Worm (Caenorhabditis elegans) whole organism, mixed stage, embryonic: ENCODE measurements around the gene C30H6.12.

Experiments
- elt-1 ChIP-seq: sonication (generic microtip); optimal IDR thresholded peaks from 2 replicates; lab custom pipeline; 2017; ENCODE audit warnings: missing genetic modification characterization, mild to moderate bottlenecking, missing compliant biosample characterization, antibody characterized with exemption, moderate library complexity, borderline replicate concordance; ENCODE audit not compliant: insufficient read depth
- lsy-2 ChIP-seq: fragments of 150-350 bp; optimal IDR thresholded peaks from 2 replicates; lab custom pipeline; 2014; ENCODE audit warnings: missing biosample characterization, missing genetic modification characterization
- mab-5 ChIP-seq: fragments of 150-350 bp; optimal IDR thresholded peaks from 2 replicates; lab custom pipeline; 2014; ENCODE audit warnings: missing biosample characterization, missing genetic modification characterization
- mep-1 ChIP-seq: fragments of 150-350 bp; optimal IDR thresholded peaks from 2 replicates; lab custom pipeline; 2017; ENCODE audit warnings: missing biosample characterization, missing genetic modification reagents, missing genetic modification characterization, inconsistent platforms
- nhr-237 ChIP-seq: fragments of 150-350 bp; optimal IDR thresholded peaks from 2 replicates; lab custom pipeline; 2014; ENCODE audit warnings: missing biosample characterization, missing genetic modification characterization
- nhr-28 ChIP-seq: fragments of 150-350 bp; optimal IDR thresholded peaks from 2 replicates; lab custom pipeline; 2014; ENCODE audit warnings: missing biosample characterization, missing genetic modification characterization
- nhr-76 ChIP-seq: sonication (generic microtip); optimal IDR thresholded peaks from 2 replicates; lab custom pipeline; 2017; ENCODE audit warnings: missing biosample characterization, missing genetic modification characterization
- snpc-4 ChIP-seq: fragments of 150-350 bp; optimal IDR thresholded peaks from 2 replicates; lab custom pipeline; 2014; ENCODE audit warnings: missing biosample characterization, missing genetic modification characterization
- unc-39 ChIP-seq: fragments of 150-350 bp; optimal IDR thresholded peaks from 2 replicates; lab custom pipeline; 2014; ENCODE audit warnings: missing biosample characterization, missing genetic modification characterization
- unc-62 ChIP-seq: fragments of 150-350 bp; optimal IDR thresholded peaks from 2 replicates; lab custom pipeline; 2014; ENCODE audit warnings: missing biosample characterization, missing genetic modification reagents, missing genetic modification characterization

ce11 chrIV:17387442-17387967 is 4.4 kb downstream of the C30H6.12 start, which contains the start of gene T02D1.8:
- TF ChIP-seq snpc-4 (tag; lab: Kevin White, UChicago) (no peak), elt-1 (tag; lab: Kevin White, UChicago) (no peak), lsy-2 (tag; lab: Kevin White, UChicago) (no peak), nhr-237 (no peak), nhr-76 (no peak), unc-62 (GFP tag; lab: Kevin White, UChicago) (no peak), nhr-28 (tag; lab: Kevin White, UChicago) (no peak), mab-5 (no peak), unc-39 (tag; lab: Kevin White, UChicago) (no peak), mep-1 (tag; lab: Kevin White, UChicago) (no peak)
